Worm (Caenorhabditis elegans) whole organism, late embryonic: ENCODE data around the gene C05D11.5.
A peak's percentile ranks its signal among the peaks of the same experiment; 100 is the strongest.

ENCODE experiments used
- C38D4.7 ChIP-seq: fragments of 200-800 bp; sonication (Bioruptor generic); optimal IDR thresholded peaks from 2 replicates; lab custom pipeline; 2018; ENCODE audit warnings: mild to moderate bottlenecking, missing genetic modification characterization, moderate library complexity, missing compliant biosample characterization
- F13H6.1 ChIP-seq: sonication (generic microtip); optimal IDR thresholded peaks from 2 replicates; lab custom pipeline; 2016; ENCODE audit warnings: missing genetic modification characterization, missing compliant biosample characterization
- K02D7.2 ChIP-seq: sonication (generic microtip); optimal IDR thresholded peaks from 2 replicates; lab custom pipeline; 2017; ENCODE audit warnings: mild to moderate bottlenecking, missing genetic modification characterization, missing compliant biosample characterization
- T23F11.4 ChIP-seq: fragments of 200-800 bp; sonication (Bioruptor generic); optimal IDR thresholded peaks from 2 replicates; lab custom pipeline; 2018; ENCODE audit warnings: mild to moderate bottlenecking, missing genetic modification characterization, missing compliant biosample characterization
- Y22D7AL.16 ChIP-seq: sonication (generic microtip); optimal IDR thresholded peaks from 2 replicates; lab custom pipeline; 2016; ENCODE audit warnings: missing genetic modification characterization, missing compliant biosample characterization
- ahr-1 ChIP-seq: sonication (generic microtip); optimal IDR thresholded peaks from 2 replicates; lab custom pipeline; 2016; ENCODE audit warnings: missing genetic modification characterization, missing compliant biosample characterization
- ama-1 ChIP-seq: fragments of 150-350 bp; optimal IDR thresholded peaks from 2 replicates; lab custom pipeline; 2014
- ceh-14 ChIP-seq: sonication (generic microtip); optimal IDR thresholded peaks from 2 replicates; lab custom pipeline; 2016; ENCODE audit warnings: missing genotype, missing genetic modification characterization, missing compliant biosample characterization
- ceh-19 ChIP-seq: fragments of 200-800 bp; sonication (Bioruptor generic); optimal IDR thresholded peaks from 2 replicates; lab custom pipeline; 2018; ENCODE audit warnings: mild to moderate bottlenecking, missing genetic modification characterization, missing compliant biosample characterization
- ceh-22 ChIP-seq: sonication (generic microtip); optimal IDR thresholded peaks from 2 replicates; lab custom pipeline; 2017; ENCODE audit warnings: missing biosample characterization, missing genetic modification characterization
- ceh-24 ChIP-seq: sonication (generic microtip); optimal IDR thresholded peaks from 2 replicates; lab custom pipeline; 2016; ENCODE audit warnings: mild to moderate bottlenecking, missing genetic modification characterization, missing compliant biosample characterization
- ceh-30 ChIP-seq: fragments of 150-350 bp; optimal IDR thresholded peaks from 2 replicates; lab custom pipeline; 2014; ENCODE audit warnings: missing biosample characterization, missing genetic modification characterization
- ceh-31 ChIP-seq: sonication (generic microtip); optimal IDR thresholded peaks from 2 replicates; lab custom pipeline; 2016; ENCODE audit warnings: missing genetic modification characterization, missing compliant biosample characterization
- ceh-45 ChIP-seq: fragments of 200-800 bp; sonication (Bioruptor generic); IDR thresholded peaks from 2 replicates; pipeline ENCODE4 v1.3.6; 2022; ENCODE audit warnings: missing genetic modification reagents, missing genetic modification characterization, missing compliant biosample characterization
- ceh-6 ChIP-seq: fragments of 200-800 bp; sonication (Bioruptor generic); optimal IDR thresholded peaks from 2 replicates; lab custom pipeline; 2018; ENCODE audit warnings: mild to moderate bottlenecking, missing genetic modification characterization, missing compliant biosample characterization
- elt-4 ChIP-seq: sonication (generic microtip); optimal IDR thresholded peaks from 2 replicates; lab custom pipeline; 2016; ENCODE audit warnings: missing genetic modification characterization, missing compliant biosample characterization
- ets-4 ChIP-seq: sonication (generic microtip); optimal IDR thresholded peaks from 2 replicates; lab custom pipeline; 2016; ENCODE audit warnings: missing genetic modification characterization, missing compliant biosample characterization
- fax-1 ChIP-seq: sonication (generic microtip); optimal IDR thresholded peaks from 2 replicates; lab custom pipeline; 2016; ENCODE audit warnings: missing genotype, missing genetic modification characterization, missing compliant biosample characterization
- fkh-10 ChIP-seq: fragments of 150-350 bp; optimal IDR thresholded peaks from 2 replicates; lab custom pipeline; 2014; ENCODE audit warnings: missing biosample characterization, missing genetic modification reagents, missing genetic modification characterization
- fkh-6 ChIP-seq: sonication (generic microtip); optimal IDR thresholded peaks from 2 replicates; lab custom pipeline; 2016; ENCODE audit warnings: missing genetic modification characterization, missing compliant biosample characterization
- hlh-13 ChIP-seq: fragments of 200-800 bp; sonication (Bioruptor generic); optimal IDR thresholded peaks from 2 replicates; lab custom pipeline; 2018; ENCODE audit warnings: mild to moderate bottlenecking, missing genetic modification characterization, missing compliant biosample characterization
- hlh-8 ChIP-seq: sonication (generic microtip); optimal IDR thresholded peaks from 2 replicates; lab custom pipeline; 2016; ENCODE audit warnings: missing genotype, missing genetic modification characterization, missing compliant biosample characterization
- lim-6 ChIP-seq: sonication (generic microtip); optimal IDR thresholded peaks from 2 replicates; lab custom pipeline; 2016; ENCODE audit warnings: missing genetic modification characterization, missing compliant biosample characterization
- madf-2 ChIP-seq: sonication (generic microtip); optimal IDR thresholded peaks from 2 replicates; lab custom pipeline; 2017; ENCODE audit warnings: missing genetic modification characterization, missing compliant biosample characterization
- nfya-1 ChIP-seq: sonication (generic microtip); optimal IDR thresholded peaks from 2 replicates; lab custom pipeline; 2017; ENCODE audit warnings: missing genetic modification characterization, mild to moderate bottlenecking, missing compliant biosample characterization, antibody characterized with exemption, moderate library complexity
- nhr-232 ChIP-seq: sonication (generic microtip); optimal IDR thresholded peaks from 2 replicates; lab custom pipeline; 2016; ENCODE audit warnings: missing genetic modification characterization, missing compliant biosample characterization
- pha-2 ChIP-seq: sonication (generic microtip); optimal IDR thresholded peaks from 2 replicates; lab custom pipeline; 2017; ENCODE audit warnings: mild to moderate bottlenecking, missing genetic modification characterization, missing compliant biosample characterization
- pha-4 ChIP-seq: fragments of 150-350 bp; optimal IDR thresholded peaks from 2 replicates; lab custom pipeline; 2018; ENCODE audit warnings: missing biosample characterization, missing genetic modification reagents, missing genetic modification characterization
- pqm-1 ChIP-seq: sonication (generic microtip); optimal IDR thresholded peaks from 2 replicates; lab custom pipeline; 2016; ENCODE audit warnings: missing genetic modification characterization, missing compliant biosample characterization
- ref-2 ChIP-seq: sonication (generic microtip); optimal IDR thresholded peaks from 2 replicates; lab custom pipeline; 2016; ENCODE audit warnings: missing genetic modification characterization, missing compliant biosample characterization
- rnt-1 ChIP-seq: sonication (generic microtip); optimal IDR thresholded peaks from 2 replicates; lab custom pipeline; 2016; ENCODE audit warnings: missing genetic modification characterization, missing compliant biosample characterization
- sdc-2 ChIP-seq: sonication (generic microtip); optimal IDR thresholded peaks from 2 replicates; lab custom pipeline; 2016; ENCODE audit warnings: missing genotype, missing genetic modification characterization, missing compliant biosample characterization
- syd-9 ChIP-seq: sonication (generic microtip); optimal IDR thresholded peaks from 2 replicates; lab custom pipeline; 2016; ENCODE audit warnings: mild to moderate bottlenecking, missing genetic modification characterization, moderate library complexity, missing compliant biosample characterization
- unc-42 ChIP-seq: sonication (generic microtip); optimal IDR thresholded peaks from 2 replicates; lab custom pipeline; 2016; ENCODE audit warnings: missing genotype, missing genetic modification characterization, missing compliant biosample characterization
- unc-86 ChIP-seq: sonication (generic microtip); optimal IDR thresholded peaks from 2 replicates; lab custom pipeline; 2016; ENCODE audit warnings: missing genetic modification characterization, missing compliant biosample characterization

C05D11.5 gene

DNA sequence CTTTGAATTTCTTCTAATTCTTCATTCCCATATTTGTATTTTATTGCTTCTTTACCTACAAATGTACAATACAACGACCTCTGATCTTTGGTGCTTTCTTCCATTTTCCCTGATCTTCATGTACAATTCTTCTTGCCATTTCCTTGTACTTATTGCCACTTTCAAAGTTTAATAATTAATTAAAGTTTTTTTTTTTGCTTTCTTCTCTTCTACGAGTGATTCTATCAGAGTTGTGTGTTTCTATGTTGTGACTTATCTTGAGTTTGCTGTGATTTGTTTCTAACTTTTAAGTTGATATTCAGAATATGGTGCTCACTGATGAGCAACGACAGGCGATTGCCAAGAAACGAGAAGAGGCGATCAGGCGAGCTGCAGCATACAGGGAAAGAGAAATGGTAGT is 21.2 kb downstream of the C05D11.5 start, which contains the start of gene smrc-1:
smrc-1 (plus strand) TSS at position 301 of the 400 bp plus-strand sequence.
- TF ChIP-seq ceh-19 (GFP tag; lab: Kevin White, UChicago) (no peak), rnt-1 (no peak), syd-9 (tag; lab: Kevin White, UChicago) (no peak), elt-4 (tag; lab: Kevin White, UChicago) (no peak), fkh-10 (GFP tag; lab: Kevin White, UChicago) (no peak), ets-4 (tag; lab: Kevin White, UChicago) (no peak), Y22D7AL.16 (no peak), ceh-6 (GFP tag; lab: Kevin White, UChicago) (no peak), T23F11.4 (GFP tag; lab: Kevin White, UChicago) (no peak), pha-2 (tag; lab: Kevin White, UChicago) (no peak), hlh-13 (GFP tag; lab: Kevin White, UChicago) (no peak), nhr-232 (tag; lab: Kevin White, UChicago) (no peak), ceh-24 (tag; lab: Kevin White, UChicago) (no peak), ama-1 (no peak), K02D7.2 (no peak), ceh-14 (tag; lab: Kevin White, UChicago) (no peak), lim-6 (tag; lab: Kevin White, UChicago) (no peak), F13H6.1 (no peak)

ce11 chrIII:6389533-6389932 is 22.3 kb downstream of the C05D11.5 start, which contains the start of gene C16A3.2:
Gene C16A3.2, plus strand, starts transcription at chrIII:6389833.
- TF ChIP-seq ceh-24 (tag; lab: Kevin White, UChicago), result no peak
- no peak for TF ChIP-seq T23F11.4 (GFP tag; lab: Kevin White, UChicago)
- no peak for TF ChIP-seq hlh-8 (tag; lab: Kevin White, UChicago)
- no peak for TF ChIP-seq unc-86
- no peak for TF ChIP-seq C38D4.7
- TF ChIP-seq sdc-2 (tag; lab: Kevin White, UChicago), result no peak
- TF ChIP-seq ceh-6 (GFP tag; lab: Kevin White, UChicago), result no peak
- TF ChIP-seq ahr-1, result no peak
- no peak for TF ChIP-seq ceh-30 (tag; lab: Kevin White, UChicago)
- TF ChIP-seq ceh-45 (GFP tag; lab: Robert Waterston, UW), result no peak
- TF ChIP-seq pqm-1, result no peak
- no peak for TF ChIP-seq fax-1 (tag; lab: Kevin White, UChicago)
- no peak for TF ChIP-seq lim-6 (tag; lab: Kevin White, UChicago)
- no peak for TF ChIP-seq fkh-6 (tag; lab: Kevin White, UChicago)
- no peak for TF ChIP-seq ceh-31 (tag; lab: Kevin White, UChicago)
- no peak for TF ChIP-seq ref-2 (tag; lab: Kevin White, UChicago)
- TF ChIP-seq pha-4 (tag; lab: Kevin White, UChicago), result no peak
- TF ChIP-seq ceh-22 (tag; lab: Kevin White, UChicago), result no peak
- TF ChIP-seq madf-2 (tag; lab: Kevin White, UChicago), result no peak
- TF ChIP-seq, all 69 proteins: peak for 0

- peak; percentile 2 for TF ChIP-seq unc-42 (tag; lab: Kevin White, UChicago)
- TF ChIP-seq nfya-1, result peak; percentile 69
- no peak for TF ChIP-seq fkh-6 (tag; lab: Kevin White, UChicago)
- TF ChIP-seq, all 69 proteins: peak for 2
Observed at ce11 chrIII:6382987-6383602, 28.7 kb downstream of the C05D11.5 start, which contains the start of gene let-716. Gene let-716, plus strand, starts transcription at chrIII:6383552.

DNA sequence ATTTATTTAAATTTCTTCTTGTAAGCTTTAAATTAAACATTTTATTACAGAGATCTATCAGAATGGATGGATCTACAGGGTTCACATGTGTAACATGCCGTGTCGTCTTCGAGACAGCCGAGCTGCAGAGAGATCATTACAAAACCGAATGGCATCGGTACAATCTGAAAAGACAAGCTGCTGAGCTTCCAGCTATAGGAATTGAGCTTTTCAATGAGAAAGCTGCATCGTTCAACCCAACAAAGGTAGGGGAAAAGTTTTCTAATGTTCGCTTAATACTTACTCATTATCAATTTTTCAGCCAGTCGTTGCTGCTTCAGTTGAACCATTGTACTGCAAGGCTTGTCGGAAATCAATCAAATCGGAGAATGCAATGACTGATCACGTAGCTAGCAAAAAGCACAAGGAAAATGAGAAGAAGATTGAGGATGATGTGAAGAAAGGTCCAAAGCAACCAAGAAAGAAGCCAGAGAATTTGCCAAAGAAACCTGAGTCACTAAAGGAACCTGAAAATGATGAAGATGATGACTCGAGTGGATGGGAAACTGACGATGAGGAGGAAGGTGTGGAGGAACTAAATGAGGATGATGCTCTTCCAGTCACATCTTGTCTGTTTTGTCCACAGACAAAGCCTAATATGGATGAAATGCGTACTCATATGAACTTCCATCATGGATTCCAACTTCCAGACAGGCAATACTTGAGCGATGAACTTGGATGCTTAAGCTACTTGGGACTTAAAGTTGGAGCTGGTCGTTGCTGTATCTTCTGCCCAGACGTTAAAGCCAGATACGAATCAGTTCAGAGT is 30.0 kb downstream of the C05D11.5 start, which contains the start of gene znf-622:
znf-622 (plus strand) TSS at position 51 of the 808 bp plus-strand sequence.
- TF ChIP-seq madf-2 (tag; lab: Kevin White, UChicago) (no peak), ama-1 (no peak), unc-42 (tag; lab: Kevin White, UChicago) (no peak)
